Worm (Caenorhabditis elegans): Measurements from ENCODE around the gene scl-15.
"Not testable (repeated sequence)": the region's sequence is repeated elsewhere in the genome, so short reads cannot be mapped to it uniquely, and the experiment has no call there.

scl-15 gene

ce11 chrII:3299457-3299856, 15.0 kb upstream of the scl-15 start, which contains the start of gene btb-22:
Gene btb-22 (plus strand): TSS chrII:3299757.
- no peak for TF ChIP-seq ztf-23 (GFP tag; IDR thresholded peaks at IDR 0.05)
- TF ChIP-seq flt-1 (GFP tag; IDR thresholded peaks at IDR 0.05): no peak
- no peak for TF ChIP-seq ref-1 (GFP tag; conservative IDR thresholded peaks at IDR 0.05)
- no peak for TF ChIP-seq cog-1 (tag; optimal IDR thresholded peaks at IDR 0.05)
- TF ChIP-seq ztf-29 (GFP tag; IDR thresholded peaks at IDR 0.05): no peak
- no peak for TF ChIP-seq med-1 (GFP tag; optimal IDR thresholded peaks at IDR 0.05; ENCODE audit: insufficient read depth)
- no peak for TF ChIP-seq T22C8.4 (GFP tag; IDR thresholded peaks at IDR 0.05)
- TF ChIP-seq klf-2 (GFP tag; conservative IDR thresholded peaks at IDR 0.05): no peak
- no peak for TF ChIP-seq tab-1 (GFP tag; IDR thresholded peaks at IDR 0.05)

ce11 chrII:3297914-3298313, 13.5 kb upstream of the scl-15 start, which contains the start of gene btb-18:
Gene btb-18 (plus strand): TSS chrII:3298214.
- TF ChIP-seq cog-1 (tag; optimal IDR thresholded peaks at IDR 0.05): no peak
- TF ChIP-seq flt-1 (GFP tag; IDR thresholded peaks at IDR 0.05): no peak
- TF ChIP-seq klf-2 (GFP tag; conservative IDR thresholded peaks at IDR 0.05): no peak
- TF ChIP-seq ztf-23 (GFP tag; IDR thresholded peaks at IDR 0.05): no peak
- TF ChIP-seq tab-1 (GFP tag; IDR thresholded peaks at IDR 0.05): no peak
- TF ChIP-seq med-1 (GFP tag; optimal IDR thresholded peaks at IDR 0.05; ENCODE audit: insufficient read depth): no peak
- TF ChIP-seq ztf-29 (GFP tag; IDR thresholded peaks at IDR 0.05): no peak
- TF ChIP-seq T22C8.4 (GFP tag; IDR thresholded peaks at IDR 0.05): no peak
- TF ChIP-seq ref-1 (GFP tag; conservative IDR thresholded peaks at IDR 0.05): no peak

ce11 chrII:3296644-3297043, 12.2 kb upstream of the scl-15 start, which contains the start of gene btb-16:
Gene btb-16 (plus strand): TSS chrII:3296883.
- no peak for TF ChIP-seq med-1 (GFP tag; optimal IDR thresholded peaks at IDR 0.05; ENCODE audit: insufficient read depth)
- no peak for TF ChIP-seq ztf-29 (GFP tag; IDR thresholded peaks at IDR 0.05)
- TF ChIP-seq T22C8.4 (GFP tag; IDR thresholded peaks at IDR 0.05): no peak
- no peak for TF ChIP-seq flt-1 (GFP tag; IDR thresholded peaks at IDR 0.05)
- no peak for TF ChIP-seq ref-1 (GFP tag; conservative IDR thresholded peaks at IDR 0.05)
- TF ChIP-seq klf-2 (GFP tag; conservative IDR thresholded peaks at IDR 0.05): no peak
- TF ChIP-seq cog-1 (tag; optimal IDR thresholded peaks at IDR 0.05): no peak
- no peak for TF ChIP-seq tab-1 (GFP tag; IDR thresholded peaks at IDR 0.05)
- no peak for TF ChIP-seq ztf-23 (GFP tag; IDR thresholded peaks at IDR 0.05)

ce11 chrII:3295193-3295592, 10.7 kb upstream of the scl-15 start, which contains the start of gene btb-17:
Gene btb-17 (plus strand): TSS chrII:3295405.
- TF ChIP-seq flt-1 (GFP tag; IDR thresholded peaks at IDR 0.05): no peak
- TF ChIP-seq ztf-23 (GFP tag; IDR thresholded peaks at IDR 0.05): no peak
- TF ChIP-seq cog-1 (tag; optimal IDR thresholded peaks at IDR 0.05): no peak
- TF ChIP-seq T22C8.4 (GFP tag; IDR thresholded peaks at IDR 0.05): no peak
- no peak for TF ChIP-seq ztf-29 (GFP tag; IDR thresholded peaks at IDR 0.05)
- TF ChIP-seq ref-1 (GFP tag; conservative IDR thresholded peaks at IDR 0.05): no peak
- no peak for TF ChIP-seq klf-2 (GFP tag; conservative IDR thresholded peaks at IDR 0.05)
- no peak for TF ChIP-seq med-1 (GFP tag; optimal IDR thresholded peaks at IDR 0.05; ENCODE audit: insufficient read depth)
- no peak for TF ChIP-seq tab-1 (GFP tag; IDR thresholded peaks at IDR 0.05)

ce11 chrII:3290544-3290943, 6.1 kb upstream of the scl-15 start, which contains the start of gene F39E9.14:
Gene F39E9.14 (minus strand): TSS chrII:3290644.
- TF ChIP-seq T22C8.4, ztf-23, tab-1 (GFP tag; IDR thresholded peaks at IDR 0.05): not testable (repeated sequence)

ce11 chrII:3287073-3287472, 2.6 kb upstream of the scl-15 start, which contains the start of gene sri-63:
Gene sri-63 (plus strand): TSS chrII:3287373.
- TF ChIP-seq cog-1 (tag; optimal IDR thresholded peaks at IDR 0.05): no peak

ce11 chrII:3282353-3282752, 2.1 kb downstream of the scl-15 start, which contains the start of gene nep-13:
Gene nep-13 (plus strand): TSS chrII:3282653.
- TF ChIP-seq T22C8.4 (GFP tag; IDR thresholded peaks at IDR 0.05): no peak
- TF ChIP-seq ref-1 (GFP tag; conservative IDR thresholded peaks at IDR 0.05): no peak
- TF ChIP-seq ztf-29 (GFP tag; IDR thresholded peaks at IDR 0.05): no peak

DNA sequence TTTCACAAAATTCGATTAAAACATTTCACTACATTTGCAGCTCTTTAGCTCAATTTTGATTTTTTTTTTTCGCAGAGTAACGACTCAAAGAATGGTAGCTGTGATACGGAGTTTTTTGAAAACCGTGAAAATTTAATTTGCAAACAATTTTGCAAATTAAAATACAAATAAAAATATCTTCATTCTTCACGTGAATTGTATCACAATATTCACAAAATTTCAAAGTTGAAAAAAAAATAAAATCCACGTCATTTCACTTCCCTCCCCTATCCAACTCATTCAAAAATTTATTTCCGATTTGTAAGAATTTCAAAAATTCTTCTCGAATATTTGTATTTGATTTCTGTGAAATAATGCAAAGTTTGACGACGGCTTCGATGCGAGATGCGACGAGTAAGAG, 5.8 kb downstream of the scl-15 start, which contains the start of gene wht-4:
wht-4 (plus strand) TSS at position 301 of the 400 bp plus-strand sequence.
- no peak for TF ChIP-seq cog-1 (tag; optimal IDR thresholded peaks at IDR 0.05)
- no peak for TF ChIP-seq ztf-23 (GFP tag; IDR thresholded peaks at IDR 0.05)
- no peak for TF ChIP-seq ztf-29 (GFP tag; IDR thresholded peaks at IDR 0.05)
- no peak for TF ChIP-seq klf-2 (GFP tag; conservative IDR thresholded peaks at IDR 0.05)
- no peak for TF ChIP-seq ref-1 (GFP tag; conservative IDR thresholded peaks at IDR 0.05)
- TF ChIP-seq flt-1 (GFP tag; IDR thresholded peaks at IDR 0.05): no peak
- no peak for TF ChIP-seq med-1 (GFP tag; optimal IDR thresholded peaks at IDR 0.05; ENCODE audit: insufficient read depth)
- TF ChIP-seq T22C8.4 (GFP tag; IDR thresholded peaks at IDR 0.05): no peak
- no peak for TF ChIP-seq tab-1 (GFP tag; IDR thresholded peaks at IDR 0.05)

DNA sequence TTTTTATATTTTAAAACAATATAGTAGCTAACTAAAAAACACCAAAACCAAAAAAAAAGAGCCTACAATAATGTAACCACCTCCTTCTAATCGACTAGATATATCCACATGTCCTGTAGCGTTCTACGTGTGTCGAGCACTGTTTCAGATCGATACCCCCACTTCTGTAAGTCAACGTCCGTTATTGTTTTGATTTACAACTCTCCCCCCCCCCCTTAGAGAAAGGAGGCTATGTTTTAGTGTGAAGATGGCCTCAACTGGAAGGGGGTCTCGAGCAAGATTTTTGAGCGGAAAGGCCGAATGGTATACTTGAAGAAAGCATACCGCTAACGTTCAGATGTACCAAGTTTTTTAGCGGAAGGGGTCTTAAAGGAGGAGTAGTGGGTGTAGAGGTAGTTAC, 6.8 kb downstream of the scl-15 start, which contains the start of gene F02E11.4:
F02E11.4 (minus strand) TSS at position 101 of the 400 bp plus-strand sequence.
- no peak for TF ChIP-seq tab-1 (GFP tag; IDR thresholded peaks at IDR 0.05)
- TF ChIP-seq ztf-29 (GFP tag; IDR thresholded peaks at IDR 0.05): no peak
- no peak for TF ChIP-seq ztf-23 (GFP tag; IDR thresholded peaks at IDR 0.05)
- no peak for TF ChIP-seq T22C8.4 (GFP tag; IDR thresholded peaks at IDR 0.05)
- TF ChIP-seq ref-1 (GFP tag; conservative IDR thresholded peaks at IDR 0.05): no peak
- no peak for TF ChIP-seq cog-1 (tag; optimal IDR thresholded peaks at IDR 0.05)

DNA sequence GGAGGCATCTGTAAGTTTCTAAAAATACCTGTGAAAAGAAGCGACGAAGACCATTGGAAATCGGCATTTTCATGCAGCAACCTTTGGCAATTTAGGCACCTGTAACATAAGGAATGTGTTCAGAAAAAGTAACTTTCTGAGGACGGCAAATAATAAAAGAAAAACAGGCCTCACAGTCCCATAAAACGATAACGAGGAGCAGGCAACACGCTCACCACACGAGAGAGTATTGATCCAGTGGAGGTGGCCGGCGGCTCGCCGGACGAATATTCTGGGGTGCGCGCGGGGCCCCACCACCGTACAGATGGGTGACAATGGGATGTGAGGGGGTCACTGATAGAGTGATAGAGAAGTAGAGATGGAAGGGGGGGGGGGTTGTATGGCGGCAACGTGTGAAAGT, 9.5 kb downstream of the scl-15 start, which contains the start of gene F02E11.3:
F02E11.3 (minus strand) TSS at position 101 of the 400 bp plus-strand sequence.
- TF ChIP-seq klf-2 (GFP tag; conservative IDR thresholded peaks at IDR 0.05): no peak
- TF ChIP-seq T22C8.4 (GFP tag; IDR thresholded peaks at IDR 0.05): no peak
- no peak for TF ChIP-seq ztf-29 (GFP tag; IDR thresholded peaks at IDR 0.05)
- TF ChIP-seq tab-1 (GFP tag; IDR thresholded peaks at IDR 0.05): no peak
- no peak for TF ChIP-seq cog-1 (tag; optimal IDR thresholded peaks at IDR 0.05)
- TF ChIP-seq ref-1 (GFP tag; conservative IDR thresholded peaks at IDR 0.05): no peak
- no peak for TF ChIP-seq med-1 (GFP tag; optimal IDR thresholded peaks at IDR 0.05; ENCODE audit: insufficient read depth)
- no peak for TF ChIP-seq ztf-23 (GFP tag; IDR thresholded peaks at IDR 0.05)
- TF ChIP-seq flt-1 (GFP tag; IDR thresholded peaks at IDR 0.05): no peak

All from whole organism, midembryonic.